Worm (Caenorhabditis elegans): ENCODE data around the gene hrg-9.

DNA sequence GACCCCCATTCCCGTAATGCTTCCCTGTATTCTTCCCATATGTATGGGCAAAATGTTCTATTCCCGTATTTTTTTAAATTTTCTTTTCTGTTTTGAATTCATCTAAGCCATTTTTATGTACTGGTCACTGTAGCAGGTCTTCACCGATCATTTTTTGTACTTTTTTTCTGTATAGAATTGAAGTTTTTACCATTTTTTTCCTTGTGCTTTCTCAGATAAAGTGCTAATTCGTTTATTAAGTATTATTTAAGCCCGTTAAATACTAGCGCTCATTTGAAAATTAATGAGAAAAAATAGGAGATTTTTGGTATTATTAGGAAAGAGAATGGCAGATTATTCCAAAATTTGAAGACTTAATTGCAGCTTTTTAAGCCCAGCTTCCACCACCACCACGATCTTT, 43.6 kb upstream of the hrg-9 start:
- TF ChIP-seq nhr-237 (tag; optimal IDR thresholded peaks at IDR 0.05) (no peak), unc-55 (GFP tag; optimal IDR thresholded peaks at IDR 0.05) (no peak), mdl-1 (tag; optimal IDR thresholded peaks at IDR 0.05) (no peak), peb-1 (tag; optimal IDR thresholded peaks at IDR 0.05) (no peak), F13H6.1 (tag; optimal IDR thresholded peaks at IDR 0.05) (no peak), lsy-2 (tag; optimal IDR thresholded peaks at IDR 0.05) (no peak), alr-1 (tag; optimal IDR thresholded peaks at IDR 0.05) (no peak), elt-3 (tag; optimal IDR thresholded peaks at IDR 0.05) (no peak), fos-1 (tag; optimal IDR thresholded peaks at IDR 0.05) (no peak), snpc-4 (tag; optimal IDR thresholded peaks at IDR 0.05) (no peak)

All from whole organism, L2 larva.